Worm (Caenorhabditis elegans) whole organism, L3 larva: ENCODE results near the gene ZK686.2.

Experiments used
- ceh-16 ChIP-seq: sonication (generic microtip); optimal IDR thresholded peaks from 2 replicates; lab custom pipeline; 2017; ENCODE audit warnings: missing biosample characterization, missing genetic modification characterization
- ceh-82 ChIP-seq: fragments of 150-350 bp; optimal IDR thresholded peaks from 2 replicates; lab custom pipeline; 2014; ENCODE audit warnings: missing biosample characterization, missing genetic modification characterization
- egl-27 ChIP-seq: sonication (generic microtip); optimal IDR thresholded peaks from 4 replicates; lab custom pipeline; 2017; ENCODE audit warnings: missing biosample characterization, missing genetic modification reagents, missing genetic modification characterization
- elt-2 ChIP-seq: sonication (generic microtip); optimal IDR thresholded peaks from 2 replicates; lab custom pipeline; 2016; ENCODE audit warnings: missing genetic modification reagents, mild to moderate bottlenecking, missing genetic modification characterization, missing compliant biosample characterization
- fkh-2 ChIP-seq: fragments of 150-350 bp; optimal IDR thresholded peaks from 2 replicates; lab custom pipeline; 2014; ENCODE audit warnings: missing biosample characterization, missing genetic modification reagents, missing genetic modification characterization
- fos-1 ChIP-seq: fragments of 150-350 bp; optimal IDR thresholded peaks from 2 replicates; lab custom pipeline; 2014; ENCODE audit warnings: missing biosample characterization, missing genetic modification characterization
- jun-1 ChIP-seq: fragments of 150-350 bp; optimal IDR thresholded peaks from 2 replicates; lab custom pipeline; 2014; ENCODE audit warnings: missing biosample characterization, missing genetic modification reagents, missing genetic modification characterization
- mdl-1 ChIP-seq: fragments of 150-350 bp; optimal IDR thresholded peaks from 2 replicates; lab custom pipeline; 2014; ENCODE audit warnings: missing biosample characterization, missing genetic modification characterization
- nfya-1 ChIP-seq: sonication (generic microtip); optimal IDR thresholded peaks from 2 replicates; lab custom pipeline; 2017; ENCODE audit warnings: missing genetic modification characterization, mild to moderate bottlenecking, missing compliant biosample characterization, antibody characterized with exemption, moderate library complexity; ENCODE audit not compliant: insufficient read depth
- nhr-25 ChIP-seq: sonication (generic microtip); optimal IDR thresholded peaks from 2 replicates; lab custom pipeline; 2017; ENCODE audit warnings: missing biosample characterization, missing genetic modification characterization
- nhr-28 ChIP-seq: fragments of 150-350 bp; optimal IDR thresholded peaks from 2 replicates; lab custom pipeline; 2014; ENCODE audit warnings: missing biosample characterization, missing genetic modification characterization
- nhr-77 ChIP-seq: fragments of 150-350 bp; optimal IDR thresholded peaks from 2 replicates; lab custom pipeline; 2014; ENCODE audit warnings: missing biosample characterization, missing genetic modification characterization
- pha-4 ChIP-seq: fragments of 150-350 bp; optimal IDR thresholded peaks from 2 replicates; lab custom pipeline; 2014; ENCODE audit warnings: missing biosample characterization, missing genetic modification reagents, missing genetic modification characterization
- sea-2 ChIP-seq: fragments of 150-350 bp; sonication (generic microtip); optimal IDR thresholded peaks from 4 replicates; lab custom pipeline; 2014; ENCODE audit warnings: missing biosample characterization, missing genetic modification reagents, missing genetic modification characterization

ce11 chrIII:7734105-7734504 lies 31.7 kb downstream of the ZK686.2 start:
- TF ChIP-seq mdl-1 (tag; lab: Kevin White, UChicago) (no peak), nhr-28 (no peak), jun-1 (tag; lab: Kevin White, UChicago) (no peak), pha-4 (no peak), nhr-77 (tag; lab: Kevin White, UChicago) (no peak), egl-27 (no peak), elt-2 (tag; lab: Kevin White, UChicago) (no peak), ceh-16 (tag; lab: Kevin White, UChicago) (no peak), nfya-1 (tag; lab: Kevin White, UChicago) (no peak), nhr-25 (tag; lab: Kevin White, UChicago) (no peak), ceh-82 (tag; lab: Kevin White, UChicago) (no peak), fos-1 (tag; lab: Kevin White, UChicago) (no peak), sea-2 (no peak), fkh-2 (no peak)
